Fruit fly (Drosophila melanogaster): Measurements from ENCODE around the gene Fer1HCH.

Gene Fer1HCH

DNA sequence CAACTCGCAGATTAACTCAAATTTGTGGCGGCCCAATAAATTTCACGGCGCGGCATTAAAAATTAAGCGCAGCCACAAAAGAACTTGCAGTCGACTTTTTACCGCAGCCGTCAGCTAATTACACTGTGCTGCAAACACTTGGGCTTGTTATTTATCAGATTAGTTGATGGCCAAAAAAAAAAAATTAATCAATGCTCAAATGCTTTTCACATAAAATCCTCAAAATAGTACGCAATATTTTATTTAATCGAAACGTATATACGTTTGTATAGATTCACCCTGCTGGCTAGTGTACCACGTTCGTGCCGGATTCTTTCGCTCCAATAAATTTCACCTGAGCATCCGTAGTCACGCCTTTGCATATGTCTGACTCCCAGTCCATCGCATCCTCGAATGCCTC lies 25.8 kb upstream of the Fer1HCH start (continued):
- TF ChIP-seq pnt (GFP tag; optimal IDR thresholded peaks at IDR 0.05) (peak; percentile 45), CG13424 (tag; optimal IDR thresholded peaks at IDR 0.05) (peak; percentile 41), sens-2 (GFP tag; IDR thresholded peaks at IDR 0.05) (peak; percentile 40; the same call in 1 of the 2 replicates), CG8924 (tag; optimal IDR thresholded peaks at IDR 0.05) (no peak), z (GFP tag; IDR thresholded peaks at IDR 0.05) (no peak), CG4360 (GFP tag; IDR thresholded peaks at IDR 0.05) (0 out of 2 replicates have a peak, but pooled peaks have one; percentile 19), Poxn (GFP tag; IDR thresholded peaks at IDR 0.05) (no peak), tap (tag; optimal IDR thresholded peaks at IDR 0.05) (peak; percentile 17), gfzf (GFP tag; optimal IDR thresholded peaks at IDR 0.05) (no peak), chm (GFP tag; IDR thresholded peaks at IDR 0.05) (0 out of 2 replicates have a peak, but pooled peaks have one; percentile 32), CG3163 (GFP tag; optimal IDR thresholded peaks at IDR 0.05) (no peak), Sin3A (optimal IDR thresholded peaks at IDR 0.05) (no peak), BtbVII (GFP tag; optimal IDR thresholded peaks at IDR 0.05) (no peak), Atf6 (GFP tag; IDR thresholded peaks at IDR 0.05) (peak; percentile 19; the same call in 1 of the 2 replicates), CG6791 (GFP tag; IDR thresholded peaks at IDR 0.05; ENCODE audit: partially characterized antibody) (no peak), Drgx (GFP tag; IDR thresholded peaks at IDR 0.05) (peak; percentile 39; the same call in 1 of the 2 replicates), H2.0 (GFP tag; IDR thresholded peaks at IDR 0.05) (0 out of 2 replicates have a peak, but pooled peaks have one; percentile 38), CG7357 (GFP tag; IDR thresholded peaks at IDR 0.05) (peak; percentile 53; the same call in 1 of the 3 replicates), cwo (GFP tag; optimal IDR thresholded peaks at IDR 0.05) (peak; percentile 27), CG11723 (GFP tag; optimal IDR thresholded peaks at IDR 0.05) (no peak), Fer2 (tag; optimal IDR thresholded peaks at IDR 0.05) (no peak), YL-1 (GFP tag; optimal IDR thresholded peaks at IDR 0.05) (no peak), CG31441 (GFP tag; IDR thresholded peaks at IDR 0.05) (peak; percentile 67), pita (GFP tag; optimal IDR thresholded peaks at IDR 0.05) (no peak), CG17385 (GFP tag; optimal IDR thresholded peaks at IDR 0.05) (peak; percentile 31), jing (GFP tag; optimal IDR thresholded peaks at IDR 0.05) (peak; percentile 13), Bdp1 (GFP tag; optimal IDR thresholded peaks at IDR 0.05) (no peak), CG12769 (tag; optimal IDR thresholded peaks at IDR 0.05) (peak; percentile 56), Hr78 (GFP tag; optimal IDR thresholded peaks at IDR 0.05) (no peak), ssp (GFP tag; IDR thresholded peaks at IDR 0.05) (0 out of 2 replicates have a peak, but pooled peaks have one; percentile 9), CG7963 (GFP tag; IDR thresholded peaks at IDR 0.05; ENCODE audit: partially characterized antibody) (no peak), Atf3 (GFP tag; optimal IDR thresholded peaks at IDR 0.05) (peak; percentile 37), tin (GFP tag; optimal IDR thresholded peaks at IDR 0.05) (peak; percentile 59), CG3065 (GFP tag; optimal IDR thresholded peaks at IDR 0.05) (no peak), CG6254 (GFP tag; optimal IDR thresholded peaks at IDR 0.05) (peak; percentile 66), CG17359 (tag; optimal IDR thresholded peaks at IDR 0.05) (peak; percentile 66), CG17361 (GFP tag; IDR thresholded peaks at IDR 0.05) (peak; percentile 50; the same call in 2 of the 3 replicates), wor (GFP tag; IDR thresholded peaks at IDR 0.05) (peak; percentile 46), CG16815 (GFP tag; optimal IDR thresholded peaks at IDR 0.05) (no peak), prd (optimal IDR thresholded peaks at IDR 0.05) (no peak), prd (GFP tag; IDR thresholded peaks at IDR 0.05) (no peak; the same call in 1 of the 3 replicates), CG15696 (tag; optimal IDR thresholded peaks at IDR 0.05) (no peak), CG11085 (GFP tag; IDR thresholded peaks at IDR 0.05) (no peak), CG33557 (GFP tag; optimal IDR thresholded peaks at IDR 0.05) (no peak), lmd (GFP tag; IDR thresholded peaks at IDR 0.05) (peak; percentile 54), hth (optimal IDR thresholded peaks at IDR 0.05) (no peak), CG2712 (tag; optimal IDR thresholded peaks at IDR 0.05) (peak; percentile 64), Myb (GFP tag; optimal IDR thresholded peaks at IDR 0.05) (peak; percentile 21), CG18262 (tag; optimal IDR thresholded peaks at IDR 0.05) (peak; percentile 53), scrt (GFP tag; optimal IDR thresholded peaks at IDR 0.05) (peak; percentile 20), CG32767 (GFP tag; IDR thresholded peaks at IDR 0.05) (0 out of 2 replicates have a peak, but pooled peaks have one; percentile 23)
